Fruit fly (Drosophila melanogaster): ENCODE measurements around the gene fz4.

DNA sequence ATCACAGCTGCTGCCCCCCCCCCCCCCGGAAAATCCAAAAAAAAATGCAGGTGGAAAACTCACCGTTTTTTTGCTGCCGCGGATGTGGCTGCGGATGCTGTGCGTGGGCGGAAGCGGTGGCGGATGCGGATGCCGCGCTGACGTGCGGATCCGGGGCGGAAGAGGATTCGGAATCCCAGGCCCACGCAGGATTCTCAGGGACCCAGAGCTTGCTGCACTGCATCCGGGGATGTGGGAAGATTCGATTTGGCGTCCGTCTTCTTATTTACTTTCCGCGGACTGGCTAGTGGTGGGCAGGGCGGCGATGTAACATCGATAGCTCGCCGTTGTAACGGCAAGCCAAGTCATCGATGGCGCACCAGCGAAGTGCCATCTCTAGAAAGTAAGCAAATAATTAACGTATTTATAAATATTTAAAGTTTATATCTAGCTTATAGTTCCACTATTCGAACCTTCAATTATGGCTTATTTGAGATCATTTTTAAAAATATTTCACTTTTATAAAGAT, 8.1 kb downstream of the fz4 start, which contains the start of gene CG4615:
- TF ChIP-seq CG8478 (optimal IDR thresholded peaks at IDR 0.05): no peak
- TF ChIP-seq CTCF (optimal IDR thresholded peaks at IDR 0.05): peak in 1 of 2 experiments; percentile 25

Measured in S2 (cell line).